Worm (Caenorhabditis elegans): Measurements from ENCODE around the gene vha-9.

ce11 chrII:10261261-10261660 is 42.3 kb downstream of the vha-9 start:
- no peak for TF ChIP-seq him-1 (tag; optimal IDR thresholded peaks at IDR 0.05)
- no peak for TF ChIP-seq dao-5 (tag; optimal IDR thresholded peaks at IDR 0.05)

Data from whole organism, L4/young adult.